4 fruit fly cellular contexts compared by ENCODE assay signal in genomic region chr2L:14141238-14141637, dm6.
A peak's percentile ranks its signal among the peaks of the same experiment; 100 is the strongest.
TF ChIP-seq lines count a peak whose summit lies in the region.

No protein-coding gene starts in this region.

- TF ChIP-seq CTCF in whole organism, embryonic (GFP tag; optimal IDR thresholded peaks at IDR 0.05; lab: Kevin White, UChicago) = no peak

TF ChIP-seq in whole organism, embryonic, 481 proteins besides CTCF, POLR2A, EP300 and RAD21 (continues in another document):
- no peak for TF ChIP-seq CG15073 (GFP tag; optimal IDR thresholded peaks at IDR 0.05; lab: Kevin White, UChicago)
- TF ChIP-seq Deaf1 (tag; optimal IDR thresholded peaks at IDR 0.05; lab: Kevin White, UChicago) = no peak
- peak; percentile 57 for TF ChIP-seq CG13296 (GFP tag; optimal IDR thresholded peaks at IDR 0.05; lab: Kevin White, UChicago)
- peak; percentile 32 for TF ChIP-seq tap (tag; optimal IDR thresholded peaks at IDR 0.05; lab: Kevin White, UChicago)
- peak; percentile 67 for TF ChIP-seq row (GFP tag; IDR thresholded peaks at IDR 0.05; lab: Robert Waterston, UW)
- TF ChIP-seq bsh (GFP tag; optimal IDR thresholded peaks at IDR 0.05; lab: Kevin White, UChicago) = peak in 1 of 2 experiments; percentile 15
- TF ChIP-seq B-H1 (GFP tag; IDR thresholded peaks at IDR 0.05; lab: Robert Waterston, UW) = no peak
- peak; percentile 41 for TF ChIP-seq Ada2b (GFP tag; IDR thresholded peaks at IDR 0.05; lab: Robert Waterston, UW)
- peak; percentile 57 for TF ChIP-seq dmrt99B (tag; optimal IDR thresholded peaks at IDR 0.05; lab: Kevin White, UChicago)
- no peak for TF ChIP-seq zfh2 (GFP tag; optimal IDR thresholded peaks at IDR 0.05; lab: Kevin White, UChicago)
- TF ChIP-seq CG30020 (tag; optimal IDR thresholded peaks at IDR 0.05; lab: Kevin White, UChicago) = no peak
- peak; percentile 37 for TF ChIP-seq CoRest (tag; optimal IDR thresholded peaks at IDR 0.05; lab: Kevin White, UChicago)
- TF ChIP-seq CG12769 (tag; optimal IDR thresholded peaks at IDR 0.05; lab: Kevin White, UChicago) = peak; percentile 63
- TF ChIP-seq Blimp-1 (GFP tag; optimal IDR thresholded peaks at IDR 0.05; lab: Kevin White, UChicago) = no peak
- TF ChIP-seq Nf-YA (GFP tag; IDR thresholded peaks at IDR 0.05; lab: Robert Waterston, UW) = 0 out of 2 replicates have a peak, but pooled peaks have one; percentile 29
- TF ChIP-seq mam (GFP tag; optimal IDR thresholded peaks at IDR 0.05; lab: Kevin White, UChicago) = peak; percentile 40
- TF ChIP-seq CG2889 (GFP tag; IDR thresholded peaks at IDR 0.05; lab: Robert Waterston, UW) = no peak
- peak; percentile 39 for TF ChIP-seq CG1603 (tag; optimal IDR thresholded peaks at IDR 0.05; lab: Kevin White, UChicago)
- no peak for TF ChIP-seq eyg (GFP tag; optimal IDR thresholded peaks at IDR 0.05; lab: Kevin White, UChicago)
- TF ChIP-seq CG9876 (GFP tag; optimal IDR thresholded peaks at IDR 0.05; lab: Kevin White, UChicago) = peak; percentile 6
- no peak for TF ChIP-seq CG3995 (GFP tag; optimal IDR thresholded peaks at IDR 0.05; lab: Kevin White, UChicago)
- TF ChIP-seq CG14965 (GFP tag; optimal IDR thresholded peaks at IDR 0.05; lab: Kevin White, UChicago; ENCODE audit: borderline replicate concordance) = no peak
- no peak for TF ChIP-seq CG6175 (GFP tag; IDR thresholded peaks at IDR 0.05; lab: Robert Waterston, UW)

TF ChIP-seq in whole organism, prepupa, 60 proteins besides CTCF, POLR2A, EP300 and RAD21 (continues in another document):
- TF ChIP-seq eg (GFP tag; IDR thresholded peaks at IDR 0.05; lab: Robert Waterston, UW) (no peak), achi (GFP tag; optimal IDR thresholded peaks at IDR 0.05; lab: Kevin White, UChicago) (peak; percentile 34), Hr39 (GFP tag; optimal IDR thresholded peaks at IDR 0.05; lab: Kevin White, UChicago) (no peak), Ets96B (tag; optimal IDR thresholded peaks at IDR 0.05; lab: Kevin White, UChicago) (peak; percentile 36), Eip78C (GFP tag; lab: Kevin White, UChicago) (peak; percentile 77), CG34406 (GFP tag; optimal IDR thresholded peaks at IDR 0.05; lab: Kevin White, UChicago) (peak; percentile 27), CG4318 (GFP tag; optimal IDR thresholded peaks at IDR 0.05; lab: Kevin White, UChicago) (no peak), Eip75B (GFP tag; optimal IDR thresholded peaks at IDR 0.05; lab: Kevin White, UChicago) (peak; percentile 16), dsx (GFP tag; optimal IDR thresholded peaks at IDR 0.05; lab: Kevin White, UChicago; ENCODE audit: poor library complexity, severe bottlenecking) (peak; percentile 34), pdm3 (GFP tag; optimal IDR thresholded peaks at IDR 0.05; lab: Kevin White, UChicago) (peak; percentile 17), CG10631 (GFP tag; optimal IDR thresholded peaks at IDR 0.05; lab: Kevin White, UChicago) (peak; percentile 32), CG3919 (GFP tag; optimal IDR thresholded peaks at IDR 0.05; lab: Kevin White, UChicago) (peak; percentile 41), lz (GFP tag; optimal IDR thresholded peaks at IDR 0.05; lab: Kevin White, UChicago) (peak; percentile 7), CG32006 (GFP tag; optimal IDR thresholded peaks at IDR 0.05; lab: Kevin White, UChicago) (peak; percentile 42), OdsH (GFP tag; optimal IDR thresholded peaks at IDR 0.05; lab: Kevin White, UChicago) (peak; percentile 24), ss (GFP tag; optimal IDR thresholded peaks at IDR 0.05; lab: Kevin White, UChicago) (peak in 1 of 2 experiments; percentile 43), CG6792 (GFP tag; optimal IDR thresholded peaks at IDR 0.05; lab: Kevin White, UChicago) (peak; percentile 30), cyc (GFP tag; optimal IDR thresholded peaks at IDR 0.05; lab: Kevin White, UChicago) (peak; percentile 7), Met (GFP tag; optimal IDR thresholded peaks at IDR 0.05; lab: Kevin White, UChicago) (no peak), CG6163 (GFP tag; IDR thresholded peaks at IDR 0.05; lab: Robert Waterston, UW) (peak; percentile 39; the same call in 1 of the 3 replicates), acj6 (GFP tag; optimal IDR thresholded peaks at IDR 0.05; lab: Kevin White, UChicago) (peak; percentile 14), CG3032 (tag; optimal IDR thresholded peaks at IDR 0.05; lab: Kevin White, UChicago) (peak; percentile 23), Hr4 (GFP tag; optimal IDR thresholded peaks at IDR 0.05; lab: Kevin White, UChicago) (peak; percentile 19)

TF ChIP-seq in whole organism, pupa, 21 proteins besides CTCF, POLR2A, EP300 and RAD21:
- peak; percentile 25 for TF ChIP-seq CG9948 (tag; optimal IDR thresholded peaks at IDR 0.05; lab: Kevin White, UChicago)
- no peak for TF ChIP-seq D1 (tag; optimal IDR thresholded peaks at IDR 0.05; lab: Kevin White, UChicago)
- TF ChIP-seq CG17806 (tag; optimal IDR thresholded peaks at IDR 0.05; lab: Kevin White, UChicago) = peak; percentile 14
- no peak for TF ChIP-seq EcR (GFP tag; optimal IDR thresholded peaks at IDR 0.05; lab: Kevin White, UChicago)
- TF ChIP-seq CG34367 (tag; optimal IDR thresholded peaks at IDR 0.05; lab: Kevin White, UChicago) = peak; percentile 33
- TF ChIP-seq CG12605 (GFP tag; IDR thresholded peaks at IDR 0.05; lab: Robert Waterston, UW) = 0 out of 2 replicates have a peak, but pooled peaks have one; percentile 21
- TF ChIP-seq Snoo (tag; optimal IDR thresholded peaks at IDR 0.05; lab: Kevin White, UChicago) = no peak
- TF ChIP-seq fd96Ca (GFP tag; IDR thresholded peaks at IDR 0.05; lab: Robert Waterston, UW) = no peak
- no peak for TF ChIP-seq Ets98B (GFP tag; IDR thresholded peaks at IDR 0.05; lab: Robert Waterston, UW)
- TF ChIP-seq rn (GFP tag; IDR thresholded peaks at IDR 0.05; lab: Robert Waterston, UW) = no peak
- TF ChIP-seq CG4496 (GFP tag; IDR thresholded peaks at IDR 0.05; lab: Robert Waterston, UW) = peak; percentile 27; the same call in 1 of the 3 replicates
- TF ChIP-seq CG15710 (tag; optimal IDR thresholded peaks at IDR 0.05; lab: Kevin White, UChicago) = peak; percentile 50
- TF ChIP-seq CG10348 (GFP tag; IDR thresholded peaks at IDR 0.05; lab: Robert Waterston, UW) = no peak
- TF ChIP-seq CG8301 (tag; optimal IDR thresholded peaks at IDR 0.05; lab: Kevin White, UChicago) = peak; percentile 37
- no peak for TF ChIP-seq Pif1B (GFP tag; optimal IDR thresholded peaks at IDR 0.05; lab: Kevin White, UChicago)
- no peak for TF ChIP-seq gl (tag; optimal IDR thresholded peaks at IDR 0.05; lab: Kevin White, UChicago)
- no peak for TF ChIP-seq CG32121 (GFP tag; IDR thresholded peaks at IDR 0.05; lab: Robert Waterston, UW)
- peak; percentile 30 for TF ChIP-seq CG8159 (tag; optimal IDR thresholded peaks at IDR 0.05; lab: Kevin White, UChicago)
- TF ChIP-seq CG13204 (GFP tag; optimal IDR thresholded peaks at IDR 0.05; lab: Kevin White, UChicago) = no peak
- no peak for TF ChIP-seq Pif1A (GFP tag; optimal IDR thresholded peaks at IDR 0.05; lab: Kevin White, UChicago)
- TF ChIP-seq CG14655 (GFP tag; optimal IDR thresholded peaks at IDR 0.05; lab: Kevin White, UChicago) = peak; percentile 36

TF ChIP-seq in whole organism, wandering third instar larva, 38 proteins besides CTCF, POLR2A, EP300 and RAD21:
- no peak for TF ChIP-seq br (GFP tag; optimal IDR thresholded peaks at IDR 0.05; lab: Kevin White, UChicago)
- TF ChIP-seq fru (GFP tag; optimal IDR thresholded peaks at IDR 0.05; lab: Kevin White, UChicago) = peak; percentile 39
- no peak for TF ChIP-seq dmrt93B (GFP tag; optimal IDR thresholded peaks at IDR 0.05; lab: Kevin White, UChicago)
- TF ChIP-seq Sp1 (GFP tag; optimal IDR thresholded peaks at IDR 0.05; lab: Kevin White, UChicago) = no peak
- TF ChIP-seq h (GFP tag; optimal IDR thresholded peaks at IDR 0.05; lab: Kevin White, UChicago) = peak; percentile 9
- peak in 1 of 2 experiments; percentile 22 for TF ChIP-seq foxo (GFP tag; optimal IDR thresholded peaks at IDR 0.05; lab: Kevin White, UChicago)
- TF ChIP-seq jim (GFP tag; optimal IDR thresholded peaks at IDR 0.05; lab: Kevin White, UChicago) = no peak
- no peak for TF ChIP-seq CG32264 (GFP tag; optimal IDR thresholded peaks at IDR 0.05; lab: Kevin White, UChicago)
- TF ChIP-seq OdsH (GFP tag; optimal IDR thresholded peaks at IDR 0.05; lab: Kevin White, UChicago) = no peak
TF ChIP-seq in whole organism, wandering third instar larva: peak in this region for 3.

Comparison
In these comparisons a context has a peak if more than half of its experiments do, and no peak if none do; other contexts are left out.
1. Of the 7 proteins assayed by ChIP-seq in both whole organism, embryonic and whole organism, prepupa: peak only in whole organism, embryonic: CG6854, Gug and Sox102F; only in whole organism, prepupa: none; in both: none; in neither: 4.